Fruit fly (Drosophila melanogaster) Kc167 (cell line): ENCODE measurements around the gene Schip1.

Source experiments
- Sin3A ChIP-seq: fragments of >200 bp; optimal IDR thresholded peaks from 2 replicates; lab custom pipeline; 2018; ENCODE audit warnings: missing external identifiers
- h ChIP-seq: fragments of >200 bp; optimal IDR thresholded peaks from 3 replicates; lab custom pipeline; 2018; ENCODE audit warnings: missing external identifiers

DNA sequence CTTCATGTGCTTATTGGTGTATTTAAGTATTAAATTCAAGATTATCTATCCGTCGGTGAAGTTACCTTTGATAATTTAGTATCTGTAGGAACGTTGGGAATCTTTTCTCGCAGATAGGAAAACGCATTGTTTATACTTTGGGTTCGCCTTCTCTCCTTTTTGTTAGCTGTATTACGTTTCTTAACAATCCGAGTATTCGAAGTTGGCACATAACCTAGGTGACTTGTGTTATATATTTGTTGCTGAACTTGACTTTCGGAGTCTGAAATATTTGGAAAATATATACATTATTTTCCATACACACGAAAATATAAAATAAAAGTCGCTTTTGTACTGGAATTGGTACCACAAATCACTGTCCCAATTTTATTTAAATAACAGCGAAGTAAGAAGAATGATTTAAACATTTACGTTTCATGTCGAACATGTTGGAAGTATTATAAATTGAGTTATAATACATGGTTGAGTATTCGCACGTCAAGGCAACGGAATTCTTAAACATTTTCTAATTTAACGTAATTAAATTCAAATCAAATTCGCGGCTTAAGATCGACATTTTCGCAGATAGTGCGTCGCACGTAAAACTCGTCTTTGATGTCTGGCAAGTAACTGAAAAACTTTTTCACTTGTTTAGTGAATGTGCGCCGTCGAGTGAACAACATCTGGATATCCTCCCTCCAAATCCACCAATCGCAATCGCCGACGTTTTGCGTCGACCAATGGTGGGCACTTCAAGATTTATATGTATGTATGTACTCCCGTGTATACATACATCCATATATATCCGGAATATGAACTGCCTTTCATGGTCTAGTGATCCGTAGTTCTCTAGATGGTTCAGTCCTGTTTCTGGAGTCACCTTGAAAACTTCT, 35.9 kb downstream of the Schip1 start, which contains the start of gene Hand:
- TF ChIP-seq h (lab: Kevin White, UChicago) (no peak), Sin3A (lab: Kevin White, UChicago) (no peak)
